Worm (Caenorhabditis elegans) whole organism, midembryonic: ENCODE data around the gene gldi-6.

Experiments used
- med-1 ChIP-seq: sonication (generic microtip); optimal IDR thresholded peaks from 2 replicates; lab custom pipeline; 2017; ENCODE audit warnings: missing genetic modification characterization, mild to moderate bottlenecking, missing compliant biosample characterization, antibody characterized with exemption, missing genetic modification reagents; ENCODE audit not compliant: insufficient read depth
- tab-1 ChIP-seq: fragments of 200-800 bp; sonication (Bioruptor generic); IDR thresholded peaks from 2 replicates; pipeline ENCODE4 v1.3.6; 2022; ENCODE audit warnings: missing genetic modification characterization, missing compliant biosample characterization

ce11 chrII:3470549-3470948 lies 23.8 kb downstream of the gldi-6 start, which contains the start of gene Y49F6B.20:
- TF ChIP-seq med-1 (GFP tag; lab: Kevin White, UChicago) (no peak), tab-1 (GFP tag; lab: Robert Waterston, UW) (no peak)
